Fruit fly (Drosophila melanogaster) whole organism, embryonic: Measurements from ENCODE around the gene axo.
A peak's percentile ranks its signal among the peaks of the same experiment; 100 is the strongest.

Experiments used
- Aef1 ChIP-seq: fragments of 200-800 bp; sonication (Bioruptor generic); IDR thresholded peaks from 3 replicates; pipeline ENCODE4 v1.3.6; 2022; ENCODE audit warnings: missing biosample characterization, missing genetic modification characterization
- Asciz ChIP-seq: fragments of 200-800 bp; sonication (Bioruptor generic); optimal IDR thresholded peaks from 2 replicates; lab custom pipeline; 2017; ENCODE audit warnings: missing biosample characterization, mild to moderate bottlenecking, missing genetic modification characterization, missing genetic modification reagents
- Bgb ChIP-seq: fragments of 200-800 bp; sonication (Bioruptor generic); IDR thresholded peaks from 2 replicates; pipeline ENCODE4 v1.3.6; 2022; ENCODE audit warnings: missing biosample characterization, missing genetic modification characterization; ENCODE audit not compliant: partially characterized antibody
- Blimp-1 ChIP-seq: fragments of 200-800 bp; sonication (Bioruptor generic); optimal IDR thresholded peaks from 3 replicates; lab custom pipeline; 2018; ENCODE audit warnings: missing biosample characterization, missing genetic modification characterization, mild to moderate bottlenecking, moderate library complexity, missing genetic modification reagents
- CG10267 ChIP-seq: fragments of 200-800 bp; sonication (Bioruptor generic); optimal IDR thresholded peaks from 2 replicates; lab custom pipeline; 2018; ENCODE audit warnings: missing biosample characterization, mild to moderate bottlenecking, missing genetic modification characterization, moderate library complexity
- CG10543 ChIP-seq: fragments of 200-800 bp; sonication (Bioruptor generic); optimal IDR thresholded peaks from 3 replicates; lab custom pipeline; 2017; ENCODE audit warnings: missing biosample characterization, mild to moderate bottlenecking, missing genetic modification characterization, moderate library complexity
- CG12659 ChIP-seq: fragments of 200-800 bp; sonication (Bioruptor generic); optimal IDR thresholded peaks from 3 replicates; lab custom pipeline; 2017; ENCODE audit warnings: mild to moderate bottlenecking, missing biosample characterization, missing genetic modification reagents, missing genetic modification characterization
- CG13287 ChIP-seq: fragments of 200-800 bp; sonication (Bioruptor generic); IDR thresholded peaks from 2 replicates; pipeline ENCODE4 v1.3.6; 2022; ENCODE audit warnings: missing biosample characterization, missing genetic modification characterization; ENCODE audit not compliant: partially characterized antibody
- CG14860 ChIP-seq: fragments of 200-800 bp; sonication (Bioruptor generic); IDR thresholded peaks from 3 replicates; pipeline ENCODE4 v1.3.6; 2022; ENCODE audit warnings: missing biosample characterization, missing genetic modification characterization; ENCODE audit not compliant: partially characterized antibody
- CG17361 ChIP-seq: fragments of 200-800 bp; sonication (Bioruptor generic); IDR thresholded peaks from 3 replicates; pipeline ENCODE4 v1.3.6; 2022; ENCODE audit warnings: missing biosample characterization, missing genetic modification characterization
- CG17385 ChIP-seq: fragments of 200-800 bp; sonication (Bioruptor generic); optimal IDR thresholded peaks from 3 replicates; lab custom pipeline; 2018; ENCODE audit warnings: missing biosample characterization, mild to moderate bottlenecking, missing genetic modification characterization
- CG17568 ChIP-seq: fragments of 200-800 bp; sonication (Bioruptor generic); optimal IDR thresholded peaks from 2 replicates; lab custom pipeline; 2018; ENCODE audit warnings: missing biosample characterization, mild to moderate bottlenecking, missing genetic modification characterization, moderate library complexity
- CG32532 ChIP-seq: fragments of 200-800 bp; sonication (Bioruptor generic); IDR thresholded peaks from 2 replicates; pipeline ENCODE4 v1.3.6; 2022; ENCODE audit warnings: missing biosample characterization, missing genetic modification characterization
- CG33557 ChIP-seq: fragments of 200-800 bp; sonication (Bioruptor generic); optimal IDR thresholded peaks from 2 replicates; lab custom pipeline; 2019; ENCODE audit warnings: missing biosample characterization, mild to moderate bottlenecking, missing genetic modification characterization, moderate library complexity
- CG34376 ChIP-seq: fragments of 200-800 bp; sonication (Bioruptor generic); optimal IDR thresholded peaks from 2 replicates; lab custom pipeline; 2018; ENCODE audit warnings: missing biosample characterization, mild to moderate bottlenecking, missing genetic modification characterization
- CG4360 ChIP-seq: fragments of 200-800 bp; sonication (Bioruptor generic); IDR thresholded peaks from 2 replicates; pipeline ENCODE4 v1.3.6; 2022; ENCODE audit warnings: missing biosample characterization, missing genetic modification characterization
- CG5180 ChIP-seq: fragments of 200-800 bp; sonication (Bioruptor generic); optimal IDR thresholded peaks from 3 replicates; lab custom pipeline; 2017; ENCODE audit warnings: missing biosample characterization, missing genetic modification characterization, mild to moderate bottlenecking, moderate library complexity, missing genetic modification reagents
- CG6175 ChIP-seq: fragments of 200-800 bp; sonication (Bioruptor generic); IDR thresholded peaks from 3 replicates; pipeline ENCODE4 v1.3.6; 2022; ENCODE audit warnings: missing biosample characterization, missing genetic modification characterization
- CG6683 ChIP-seq: fragments of 200-800 bp; sonication (Bioruptor generic); optimal IDR thresholded peaks from 2 replicates; lab custom pipeline; 2017; ENCODE audit warnings: missing biosample characterization, mild to moderate bottlenecking, missing genetic modification characterization, missing genetic modification reagents
- CG8478 ChIP-seq: fragments of >200 bp; optimal IDR thresholded peaks from 2 replicates; lab custom pipeline; 2018
- CG8924 ChIP-seq: fragments of 200-800 bp; optimal IDR thresholded peaks from 3 replicates; lab custom pipeline; 2019; ENCODE audit warnings: missing biosample characterization, mild to moderate bottlenecking, missing genetic modification characterization, moderate library complexity
- CG9609 ChIP-seq: fragments of 200-800 bp; sonication (Bioruptor generic); optimal IDR thresholded peaks from 3 replicates; lab custom pipeline; 2016; ENCODE audit warnings: missing biosample characterization, missing genetic modification characterization
- Chrac-16 ChIP-seq: fragments of 200-800 bp; sonication (Bioruptor generic); optimal IDR thresholded peaks from 3 replicates; lab custom pipeline; 2016; ENCODE audit warnings: missing biosample characterization, missing genetic modification characterization
- CkIIα-i1 ChIP-seq: fragments of 200-800 bp; sonication (Bioruptor generic); IDR thresholded peaks from 2 replicates; pipeline ENCODE4 v1.3.6; 2022; ENCODE audit warnings: missing biosample characterization, missing genetic modification characterization
- D ChIP-seq, 2 experiments: fragments of 200-800 bp in 1 of 2; fragments of >200 bp in 1 of 2; sonication (Bioruptor generic) in 1 of 2; optimal IDR thresholded peaks; 2 replicates in 1 of 2; 3 replicates in 1 of 2; lab custom pipeline; 2017; ENCODE audit warnings: mild to moderate bottlenecking in 1 of 2, missing biosample characterization in 1 of 2, missing genetic modification characterization in 1 of 2, missing genetic modification reagents in 1 of 2
- Doc3 ChIP-seq: fragments of 200-800 bp; sonication (Bioruptor generic); IDR thresholded peaks from 3 replicates; pipeline ENCODE4 v1.3.6; 2022; ENCODE audit warnings: missing biosample characterization, missing genetic modification characterization; ENCODE audit not compliant: partially characterized antibody
- E2f2 ChIP-seq: fragments of 200-800 bp; sonication (Bioruptor generic); IDR thresholded peaks from 2 replicates; pipeline ENCODE4 v1.3.6; 2022; ENCODE audit warnings: missing biosample characterization, missing genetic modification characterization
- Ets97D ChIP-seq: fragments of 200-800 bp; sonication (Bioruptor generic); optimal IDR thresholded peaks from 3 replicates; lab custom pipeline; 2016; ENCODE audit warnings: missing biosample characterization, missing genetic modification characterization
- HHEX ChIP-seq: fragments of 200-800 bp; sonication (Bioruptor generic); optimal IDR thresholded peaks from 3 replicates; lab custom pipeline; 2017; ENCODE audit warnings: missing biosample characterization, mild to moderate bottlenecking, missing genetic modification characterization, missing genetic modification reagents
- HmgZ ChIP-seq: fragments of 200-800 bp; sonication (Bioruptor generic); optimal IDR thresholded peaks from 2 replicates; lab custom pipeline; 2018; ENCODE audit warnings: missing biosample characterization, mild to moderate bottlenecking, missing genetic modification characterization
- MESR4 ChIP-seq: fragments of 200-800 bp; sonication (Bioruptor generic); optimal IDR thresholded peaks from 2 replicates; lab custom pipeline; 2018; ENCODE audit warnings: missing biosample characterization, mild to moderate bottlenecking, missing genetic modification characterization, moderate library complexity
- Sin3A ChIP-seq: fragments of >200 bp; optimal IDR thresholded peaks from 2 replicates; lab custom pipeline; 2018
- Sox100B ChIP-seq: fragments of 200-800 bp; sonication (Bioruptor generic); optimal IDR thresholded peaks from 3 replicates; lab custom pipeline; 2018; ENCODE audit warnings: missing biosample characterization, mild to moderate bottlenecking, missing genetic modification characterization
- Sry-β ChIP-seq: fragments of 200-800 bp; sonication (Bioruptor generic); optimal IDR thresholded peaks from 2 replicates; lab custom pipeline; 2018; ENCODE audit warnings: missing biosample characterization, mild to moderate bottlenecking, missing genetic modification characterization, moderate library complexity
- abd-A ChIP-seq: fragments of 200-800 bp; sonication (Bioruptor generic); optimal IDR thresholded peaks from 3 replicates; lab custom pipeline; 2019; ENCODE audit warnings: missing biosample characterization, mild to moderate bottlenecking, missing genetic modification characterization, moderate library complexity
- chinmo ChIP-seq: fragments of 200-800 bp; sonication (Bioruptor generic); IDR thresholded peaks from 4 replicates; pipeline ENCODE4 v1.3.6; 2022; ENCODE audit warnings: missing biosample characterization, missing genetic modification characterization; ENCODE audit not compliant: partially characterized antibody
- esg ChIP-seq: fragments of 200-800 bp; sonication (Bioruptor generic); conservative IDR thresholded peaks from 2 replicates; pipeline ENCODE4 v1.3.6; 2022; ENCODE audit warnings: missing biosample characterization, missing genetic modification characterization
- grn ChIP-seq: fragments of 200-800 bp; sonication (Bioruptor generic); optimal IDR thresholded peaks from 3 replicates; lab custom pipeline; 2017; ENCODE audit warnings: missing biosample characterization, missing genetic modification characterization
- inv ChIP-seq: fragments of 200-800 bp; sonication (Bioruptor generic); IDR thresholded peaks from 2 replicates; pipeline ENCODE4 v1.3.6; 2022; ENCODE audit warnings: missing biosample characterization, missing genetic modification characterization; ENCODE audit not compliant: partially characterized antibody
- ken ChIP-seq: fragments of 200-800 bp; sonication (Bioruptor generic); IDR thresholded peaks from 3 replicates; pipeline ENCODE4 v1.3.6; 2022; ENCODE audit warnings: missing biosample characterization, missing genetic modification characterization
- mld ChIP-seq: fragments of 200-800 bp; sonication (Bioruptor generic); IDR thresholded peaks from 3 replicates; pipeline ENCODE4 v1.3.6; 2022; ENCODE audit warnings: missing biosample characterization, missing genetic modification characterization; ENCODE audit not compliant: partially characterized antibody
- pho ChIP-seq: fragments of 200-800 bp; sonication (Bioruptor generic); optimal IDR thresholded peaks from 2 replicates; lab custom pipeline; 2016; ENCODE audit warnings: missing biosample characterization, missing genetic modification characterization
- prd ChIP-seq, 3 experiments: fragments of >200 bp in 2 of 3; fragments of 200-800 bp in 1 of 3; sonication (Bioruptor generic) in 1 of 3; optimal IDR thresholded peaks in 2 of 3; IDR thresholded peaks in 1 of 3; 2 replicates in 2 of 3; 3 replicates in 1 of 3; pipeline versions ENCODE4 v1.3.6 to Lab custom; 2017 to 2022; ENCODE audit warnings: missing biosample characterization in 1 of 3, missing genetic modification characterization in 1 of 3
- sc ChIP-seq, 3 experiments: fragments of >200 bp in 2 of 3; fragments of 200-800 bp in 1 of 3; sonication (Bioruptor generic) in 1 of 3; optimal IDR thresholded peaks; 2 replicates in 2 of 3; 3 replicates in 1 of 3; lab custom pipeline; 2017; ENCODE audit warnings: mild to moderate bottlenecking in 1 of 3, missing biosample characterization in 1 of 3, missing genetic modification characterization in 1 of 3, missing genetic modification reagents in 1 of 3
- stc ChIP-seq: fragments of 200-800 bp; sonication (Bioruptor generic); IDR thresholded peaks from 2 replicates; pipeline ENCODE4 v1.3.6; 2022; ENCODE audit warnings: missing biosample characterization, missing genetic modification characterization
- tna ChIP-seq: fragments of 200-800 bp; sonication (Bioruptor generic); IDR thresholded peaks from 2 replicates; pipeline ENCODE4 v1.3.6; 2022; ENCODE audit warnings: missing biosample characterization, missing genetic modification characterization; ENCODE audit not compliant: partially characterized antibody
- toy ChIP-seq: fragments of 200-800 bp; sonication (Bioruptor generic); IDR thresholded peaks from 2 replicates; pipeline ENCODE4 v1.3.6; 2022; ENCODE audit warnings: missing biosample characterization, missing genetic modification characterization

Gene axo

DNA sequence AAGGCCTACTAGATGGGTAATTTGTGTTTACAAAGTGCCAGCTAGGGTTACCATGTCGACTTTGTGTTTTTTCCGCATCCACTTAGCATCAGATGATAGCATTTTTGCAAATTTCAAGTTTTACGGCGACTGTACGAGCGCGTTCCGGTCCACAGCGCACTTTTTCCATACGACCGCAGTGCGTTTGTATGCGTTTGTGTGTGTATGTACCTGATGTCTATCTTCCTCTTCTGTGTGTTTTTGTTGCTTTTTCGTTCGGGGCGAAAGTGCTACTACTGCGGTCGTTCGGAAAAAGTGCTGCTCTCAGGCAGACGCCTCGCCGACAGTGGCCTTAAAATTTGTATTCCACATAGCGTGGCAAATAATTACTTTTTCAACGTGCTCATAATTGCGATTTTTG, 60.1 kb downstream of the axo start (continued):
- TF ChIP-seq CG5180 (GFP tag; lab: Kevin White, UChicago) (peak; percentile 61), CG17361 (GFP tag; lab: Robert Waterston, UW) (no peak), stc (GFP tag; lab: Robert Waterston, UW) (peak; percentile 7; the same call in 1 of the 2 replicates), grn (peak; percentile 96), CG17385 (peak; percentile 91), ken (GFP tag; lab: Robert Waterston, UW) (0 out of 3 replicates have a peak, but pooled peaks have one; percentile 35), CG12659 (peak; percentile 27), CG34376 (peak; percentile 29), MESR4 (GFP tag; lab: Kevin White, UChicago) (peak; percentile 41), Asciz (GFP tag; lab: Kevin White, UChicago) (no peak), inv (peak; percentile 21; the same call in 1 of the 2 replicates), toy (GFP tag; lab: Robert Waterston, UW) (no peak), HmgZ (tag; lab: Kevin White, UChicago) (peak; percentile 23), CG14860 (GFP tag; lab: Robert Waterston, UW) (0 out of 3 replicates have a peak, but pooled peaks have one; percentile 42), abd-A (peak; percentile 22), CG32532 (no peak), Blimp-1 (GFP tag; lab: Kevin White, UChicago) (peak; percentile 89), CG13287 (GFP tag; lab: Robert Waterston, UW) (peak; percentile 35; the same call in 1 of the 2 replicates), CG6683 (GFP tag; lab: Kevin White, UChicago) (no peak), Chrac-16 (GFP tag; lab: Kevin White, UChicago) (no peak), Sry-β (GFP tag; lab: Kevin White, UChicago) (no peak), Sox100B (GFP tag; lab: Kevin White, UChicago) (no peak), CG9609 (GFP tag; lab: Kevin White, UChicago) (no peak), Ets97D (GFP tag; lab: Kevin White, UChicago) (no peak), CG8478 (lab: Kevin White, UChicago) (no peak), E2f2 (0 out of 2 replicates have a peak, but pooled peaks have one; percentile 19), CG17568 (GFP tag; lab: Kevin White, UChicago) (no peak), CG33557 (GFP tag; lab: Kevin White, UChicago) (peak; percentile 19), CkIIα-i1 (GFP tag; lab: Robert Waterston, UW) (no peak), Doc3 (GFP tag; lab: Robert Waterston, UW) (no peak), CG10267 (tag; lab: Kevin White, UChicago) (no peak), prd (optimal IDR thresholded peaks at IDR 0.05; lab: Kevin White, UChicago) (no peak), prd (GFP tag; IDR thresholded peaks at IDR 0.05; lab: Robert Waterston, UW) (0 out of 3 replicates have a peak, but pooled peaks have one; percentile 27), CG10543 (peak; percentile 22), sc (optimal IDR thresholded peaks at IDR 0.05; lab: Kevin White, UChicago) (no peak), sc (GFP tag; optimal IDR thresholded peaks at IDR 0.05; lab: Kevin White, UChicago) (no peak), CG4360 (GFP tag; lab: Robert Waterston, UW) (peak; percentile 98), tna (GFP tag; lab: Robert Waterston, UW) (0 out of 2 replicates have a peak, but pooled peaks have one; percentile 14), D (optimal IDR thresholded peaks at IDR 0.05; lab: Kevin White, UChicago) (peak; percentile 36), D (GFP tag; optimal IDR thresholded peaks at IDR 0.05; lab: Kevin White, UChicago) (no peak), chinmo (GFP tag; lab: Robert Waterston, UW) (0 out of 4 replicates have a peak, but pooled peaks have one; percentile 65), HHEX (GFP tag; lab: Kevin White, UChicago) (no peak), mld (GFP tag; lab: Robert Waterston, UW) (0 out of 3 replicates have a peak, but pooled peaks have one; percentile 26), Aef1 (GFP tag; lab: Robert Waterston, UW) (peak; percentile 93), CG6175 (GFP tag; lab: Robert Waterston, UW) (0 out of 3 replicates have a peak, but pooled peaks have one; percentile 27), pho (no peak), CG8924 (tag; lab: Kevin White, UChicago) (peak; percentile 24), esg (GFP tag; lab: Robert Waterston, UW) (no peak), Sin3A (lab: Kevin White, UChicago) (peak; percentile 29), Bgb (peak; percentile 49)
